Worm (Caenorhabditis elegans) whole organism, L4 larva: ENCODE data around the gene T22B2.1.

Experiments used
- D1046.2 ChIP-seq: fragments of 200-800 bp; sonication (Bioruptor generic); IDR thresholded peaks from 2 replicates; pipeline ENCODE4 v1.3.6; 2022; ENCODE audit warnings: missing genetic modification characterization, missing compliant biosample characterization
- F10B5.3 ChIP-seq: sonication (generic microtip); optimal IDR thresholded peaks from 2 replicates; lab custom pipeline; 2016; ENCODE audit warnings: mild to moderate bottlenecking, missing genetic modification characterization, missing compliant biosample characterization
- F37D6.2 ChIP-seq: sonication (generic microtip); optimal IDR thresholded peaks from 2 replicates; lab custom pipeline; 2016; ENCODE audit warnings: mild to moderate bottlenecking, missing genetic modification characterization, missing compliant biosample characterization
- F49E8.2 ChIP-seq: sonication (generic microtip); optimal IDR thresholded peaks from 2 replicates; lab custom pipeline; 2016; ENCODE audit warnings: missing compliant biosample characterization, mild to moderate bottlenecking, missing genetic modification characterization, borderline replicate concordance
- R02D3.7 ChIP-seq: fragments of 150-350 bp; sonication (generic microtip); optimal IDR thresholded peaks from 3 replicates; lab custom pipeline; 2014; ENCODE audit warnings: missing biosample characterization, missing genetic modification characterization
- Y75B8A.6 ChIP-seq: fragments of 200-800 bp; sonication (Bioruptor generic); IDR thresholded peaks from 2 replicates; pipeline ENCODE4 v1.3.6; 2022; ENCODE audit warnings: missing genetic modification reagents, missing genetic modification characterization, missing compliant biosample characterization
- ZK337.2 ChIP-seq: fragments of 200-800 bp; sonication (Bioruptor generic); IDR thresholded peaks from 2 replicates; pipeline ENCODE4 v1.3.6; 2022; ENCODE audit warnings: missing genetic modification reagents, missing genetic modification characterization, missing compliant biosample characterization
- aha-1 ChIP-seq: fragments of 150-350 bp; peaks from one replicate; lab custom pipeline; 2014; ENCODE audit warnings: missing biosample characterization, missing genetic modification characterization
- ceh-20 ChIP-seq: fragments of 200-800 bp; sonication (Bioruptor generic); IDR thresholded peaks from 2 replicates; pipeline ENCODE4 v1.3.6; 2022; ENCODE audit warnings: missing genetic modification reagents, missing genetic modification characterization, missing compliant biosample characterization
- cey-2 ChIP-seq: sonication (generic microtip); optimal IDR thresholded peaks from 3 replicates; lab custom pipeline; 2017; ENCODE audit warnings: missing genetic modification characterization, mild to moderate bottlenecking, missing compliant biosample characterization, antibody characterized with exemption, borderline replicate concordance; ENCODE audit not compliant: insufficient read depth
- daf-19 ChIP-seq: fragments of 200-800 bp; sonication (Bioruptor generic); conservative IDR thresholded peaks from 2 replicates; pipeline ENCODE4 v1.3.6; 2022; ENCODE audit warnings: missing genetic modification characterization, missing compliant biosample characterization
- dmd-8 ChIP-seq: fragments of 200-800 bp; sonication (Bioruptor generic); IDR thresholded peaks from 2 replicates; pipeline ENCODE4 v1.3.6; 2022; ENCODE audit warnings: missing genetic modification characterization, missing compliant biosample characterization
- dmd-9 ChIP-seq: fragments of 200-800 bp; sonication (Bioruptor generic); IDR thresholded peaks from 2 replicates; pipeline ENCODE4 v1.3.6; 2022; ENCODE audit warnings: missing genetic modification reagents, missing genetic modification characterization, missing compliant biosample characterization
- dpl-1 ChIP-seq: fragments of 150-350 bp; optimal IDR thresholded peaks from 2 replicates; lab custom pipeline; 2014; ENCODE audit warnings: missing biosample characterization, missing genetic modification reagents, missing genetic modification characterization
- egl-27 ChIP-seq: sonication (generic microtip); optimal IDR thresholded peaks from 3 replicates; lab custom pipeline; 2017; ENCODE audit warnings: missing biosample characterization, missing genetic modification reagents, missing genetic modification characterization
- fkh-10 ChIP-seq: fragments of 150-350 bp; optimal IDR thresholded peaks from 2 replicates; lab custom pipeline; 2014; ENCODE audit warnings: missing biosample characterization, missing genetic modification reagents, missing genetic modification characterization
- fos-1 ChIP-seq: fragments of 150-350 bp; optimal IDR thresholded peaks from 2 replicates; lab custom pipeline; 2014; ENCODE audit warnings: missing biosample characterization, missing genetic modification characterization
- hif-1 ChIP-seq, 2 experiments: sonication (generic microtip); optimal IDR thresholded peaks; 2 replicates each; lab custom pipeline; 2016 to 2017; ENCODE audit warnings: missing compliant biosample characterization in 2 of 2, missing genetic modification characterization in 2 of 2, missing genetic modification reagents in 2 of 2, missing genotype in 2 of 2, mild to moderate bottlenecking in 1 of 2
- hlh-11 ChIP-seq: fragments of 200-800 bp; sonication (Bioruptor generic); optimal IDR thresholded peaks from 2 replicates; lab custom pipeline; 2018; ENCODE audit warnings: mild to moderate bottlenecking, missing genetic modification characterization, missing compliant biosample characterization
- hmg-1.1 ChIP-seq: fragments of 200-800 bp; sonication (Bioruptor generic); IDR thresholded peaks from 2 replicates; pipeline ENCODE4 v1.3.6; 2022; ENCODE audit warnings: missing genetic modification reagents, missing genetic modification characterization, missing compliant biosample characterization
- jun-1 ChIP-seq: fragments of 150-350 bp; optimal IDR thresholded peaks from 2 replicates; lab custom pipeline; 2014; ENCODE audit warnings: missing biosample characterization, missing genetic modification reagents, missing genetic modification characterization
- lim-7 ChIP-seq: fragments of 200-800 bp; sonication (Bioruptor generic); IDR thresholded peaks from 2 replicates; pipeline ENCODE4 v1.3.6; 2022; ENCODE audit warnings: missing genetic modification characterization, missing compliant biosample characterization
- lin-1 ChIP-seq: fragments of 200-800 bp; sonication (Bioruptor generic); IDR thresholded peaks from 2 replicates; pipeline ENCODE4 v1.3.6; 2022; ENCODE audit warnings: missing genetic modification reagents, missing genetic modification characterization, missing compliant biosample characterization
- lir-3 ChIP-seq: sonication (generic microtip); optimal IDR thresholded peaks from 2 replicates; lab custom pipeline; 2016; ENCODE audit warnings: mild to moderate bottlenecking, missing genetic modification characterization, missing compliant biosample characterization
- mdt-29 ChIP-seq: fragments of 200-800 bp; sonication (Bioruptor generic); IDR thresholded peaks from 2 replicates; pipeline ENCODE4 v1.3.6; 2022; ENCODE audit warnings: missing genetic modification reagents, missing genetic modification characterization, missing compliant biosample characterization
- mes-2 ChIP-seq: sonication (generic microtip); optimal IDR thresholded peaks from 2 replicates; lab custom pipeline; 2016; ENCODE audit warnings: missing genotype, mild to moderate bottlenecking, missing genetic modification characterization, missing compliant biosample characterization; ENCODE audit not compliant: poor library complexity, severe bottlenecking
- mxl-2 ChIP-seq: fragments of 200-800 bp; sonication (Bioruptor generic); conservative IDR thresholded peaks from 2 replicates; pipeline ENCODE4 v1.3.6; 2022; ENCODE audit warnings: missing genetic modification reagents, missing genetic modification characterization, missing compliant biosample characterization
- nhr-10 ChIP-seq: fragments of 150-350 bp; optimal IDR thresholded peaks from 2 replicates; lab custom pipeline; 2014; ENCODE audit warnings: missing biosample characterization, missing genetic modification characterization
- nhr-102 ChIP-seq: sonication (generic microtip); optimal IDR thresholded peaks from 2 replicates; lab custom pipeline; 2016; ENCODE audit warnings: mild to moderate bottlenecking, missing genetic modification characterization, moderate library complexity, missing compliant biosample characterization
- nhr-237 ChIP-seq: sonication (generic microtip); optimal IDR thresholded peaks from 2 replicates; lab custom pipeline; 2017; ENCODE audit warnings: missing biosample characterization, missing genetic modification characterization
- nhr-25 ChIP-seq: sonication (generic microtip); optimal IDR thresholded peaks from 2 replicates; lab custom pipeline; 2017; ENCODE audit warnings: missing genetic modification characterization, mild to moderate bottlenecking, missing compliant biosample characterization, antibody characterized with exemption, moderate library complexity, borderline replicate concordance; ENCODE audit not compliant: insufficient read depth
- nhr-28 ChIP-seq: fragments of 150-350 bp; optimal IDR thresholded peaks from 2 replicates; lab custom pipeline; 2014; ENCODE audit warnings: missing biosample characterization, missing genetic modification characterization
- nhr-41 ChIP-seq: fragments of 200-800 bp; sonication (Bioruptor generic); IDR thresholded peaks from 2 replicates; pipeline ENCODE4 v1.3.6; 2022; ENCODE audit warnings: missing genetic modification reagents, missing genetic modification characterization, missing compliant biosample characterization
- nhr-42 ChIP-seq: fragments of 200-800 bp; sonication (Bioruptor generic); IDR thresholded peaks from 2 replicates; pipeline ENCODE4 v1.3.6; 2022; ENCODE audit warnings: missing genetic modification characterization, missing compliant biosample characterization
- nhr-48 ChIP-seq: sonication (generic microtip); optimal IDR thresholded peaks from 2 replicates; lab custom pipeline; 2016; ENCODE audit warnings: mild to moderate bottlenecking, missing genetic modification characterization, missing compliant biosample characterization
- nhr-6 ChIP-seq: fragments of 150-350 bp; optimal IDR thresholded peaks from 2 replicates; lab custom pipeline; 2014; ENCODE audit warnings: missing biosample characterization, missing genetic modification characterization
- nhr-76 ChIP-seq: fragments of 150-350 bp; optimal IDR thresholded peaks from 2 replicates; lab custom pipeline; 2014; ENCODE audit warnings: missing biosample characterization, missing genetic modification characterization
- nhr-77 ChIP-seq: fragments of 150-350 bp; optimal IDR thresholded peaks from 2 replicates; lab custom pipeline; 2014; ENCODE audit warnings: missing biosample characterization, missing genetic modification characterization
- pqm-1 ChIP-seq: sonication (generic microtip); optimal IDR thresholded peaks from 2 replicates; lab custom pipeline; 2017; ENCODE audit warnings: missing biosample characterization, missing genetic modification characterization
- rbr-2 ChIP-seq: sonication (generic microtip); optimal IDR thresholded peaks from 2 replicates; lab custom pipeline; 2016; ENCODE audit warnings: missing genotype, missing genetic modification characterization, missing compliant biosample characterization
- set-16 ChIP-seq: fragments of 200-800 bp; sonication (Bioruptor generic); IDR thresholded peaks from 2 replicates; pipeline ENCODE4 v1.3.6; 2022; ENCODE audit warnings: missing genetic modification reagents, missing genetic modification characterization, missing compliant biosample characterization
- snpc-1.2 ChIP-seq: fragments of 200-800 bp; sonication (Bioruptor generic); IDR thresholded peaks from 2 replicates; pipeline ENCODE4 v1.3.6; 2022; ENCODE audit warnings: missing genetic modification reagents, missing genetic modification characterization, missing compliant biosample characterization
- snpc-4 ChIP-seq: fragments of 150-350 bp; optimal IDR thresholded peaks from 2 replicates; lab custom pipeline; 2014; ENCODE audit warnings: missing biosample characterization, missing genetic modification characterization
- spr-1 ChIP-seq: sonication (generic microtip); optimal IDR thresholded peaks from 2 replicates; lab custom pipeline; 2016; ENCODE audit warnings: mild to moderate bottlenecking, missing genetic modification characterization, missing compliant biosample characterization
- tag-97 ChIP-seq: fragments of 200-800 bp; sonication (Bioruptor generic); IDR thresholded peaks from 2 replicates; pipeline ENCODE4 v1.3.6; 2022; ENCODE audit warnings: missing genetic modification characterization, missing compliant biosample characterization
- unc-39 ChIP-seq: sonication (generic microtip); optimal IDR thresholded peaks from 2 replicates; lab custom pipeline; 2017; ENCODE audit warnings: missing biosample characterization, missing genetic modification characterization
- vab-7 ChIP-seq: fragments of 200-800 bp; sonication (Bioruptor generic); IDR thresholded peaks from 2 replicates; pipeline ENCODE4 v1.3.6; 2022; ENCODE audit warnings: missing genetic modification reagents, missing genetic modification characterization, missing compliant biosample characterization
- zag-1 ChIP-seq: fragments of 150-350 bp; optimal IDR thresholded peaks from 2 replicates; lab custom pipeline; 2014; ENCODE audit warnings: missing biosample characterization, missing genetic modification characterization
- zfp-2 ChIP-seq: sonication (generic microtip); optimal IDR thresholded peaks from 2 replicates; lab custom pipeline; 2016; ENCODE audit warnings: mild to moderate bottlenecking, missing genetic modification characterization, missing compliant biosample characterization
- zip-11 ChIP-seq: fragments of 200-800 bp; sonication (Bioruptor generic); IDR thresholded peaks from 2 replicates; pipeline ENCODE4 v1.3.6; 2022; ENCODE audit warnings: missing genetic modification characterization, missing compliant biosample characterization

T22B2.1 gene

ce11 chrX:3969353-3969752, 43.5 kb downstream of the T22B2.1 start (continued):
- TF ChIP-seq zfp-2 (tag; lab: Kevin White, UChicago) = no peak
- no peak for TF ChIP-seq lir-3 (tag; lab: Kevin White, UChicago)
- peak; percentile 94 for TF ChIP-seq dmd-8
- TF ChIP-seq daf-19 (GFP tag; lab: Robert Waterston, UW) = no peak
- no peak for TF ChIP-seq hif-1 (tag; optimal IDR thresholded peaks at IDR 0.05; lab: Kevin White, UChicago)
- no peak for TF ChIP-seq rbr-2
- peak; percentile 41; the same call in 1 of the 2 replicates for TF ChIP-seq vab-7 (GFP tag; lab: Robert Waterston, UW)
- TF ChIP-seq nhr-28 (tag; lab: Kevin White, UChicago) = no peak
- TF ChIP-seq dpl-1 (GFP tag; lab: Kevin White, UChicago) = no peak
- TF ChIP-seq F37D6.2 = no peak
- no peak for TF ChIP-seq set-16 (GFP tag; lab: Robert Waterston, UW)
- no peak for TF ChIP-seq hlh-11
- TF ChIP-seq nhr-48 (tag; lab: Kevin White, UChicago) = no peak
- 0 out of 2 replicates have a peak, but pooled peaks have one; percentile 45 for TF ChIP-seq mxl-2
- 0 out of 2 replicates have a peak, but pooled peaks have one; percentile 14 for TF ChIP-seq zip-11 (GFP tag; lab: Robert Waterston, UW)
- no peak for TF ChIP-seq ZK337.2 (GFP tag; lab: Robert Waterston, UW)
- no peak for TF ChIP-seq nhr-10 (tag; lab: Kevin White, UChicago)
- TF ChIP-seq nhr-102 (tag; lab: Kevin White, UChicago) = no peak
- no peak for TF ChIP-seq F49E8.2
- TF ChIP-seq R02D3.7 = no peak
- no peak for TF ChIP-seq D1046.2 (GFP tag; lab: Robert Waterston, UW)
- peak; percentile 72 for TF ChIP-seq mes-2
- TF ChIP-seq snpc-1.2 (GFP tag; lab: Robert Waterston, UW) = peak; percentile 82
- TF ChIP-seq, all 104 proteins: peak for 38

ce11 chrX:3969980-3970403, 44.1 kb downstream of the T22B2.1 start:
- TF ChIP-seq hmg-1.1 (GFP tag; lab: Robert Waterston, UW) = peak; percentile 94
- TF ChIP-seq nhr-237 = no peak
- TF ChIP-seq cey-2 (tag; lab: Kevin White, UChicago) = no peak
- TF ChIP-seq zfp-2 (tag; lab: Kevin White, UChicago) = no peak
- TF ChIP-seq lin-1 (GFP tag; lab: Robert Waterston, UW) = peak; percentile 39; the same call in 1 of the 2 replicates
- TF ChIP-seq D1046.2 (GFP tag; lab: Robert Waterston, UW) = peak; percentile 85
- TF ChIP-seq F37D6.2 = peak; percentile 56
- TF ChIP-seq unc-39 (tag; lab: Kevin White, UChicago) = no peak
- peak; percentile 26 for TF ChIP-seq dpl-1 (GFP tag; lab: Kevin White, UChicago)
- TF ChIP-seq nhr-6 (tag; lab: Kevin White, UChicago) = peak; percentile 63
- TF ChIP-seq mdt-29 (GFP tag; lab: Robert Waterston, UW) = peak; percentile 78
- no peak for TF ChIP-seq fkh-10
- peak; percentile 85 for TF ChIP-seq dmd-9
- TF ChIP-seq nhr-41 (GFP tag; lab: Robert Waterston, UW) = peak; percentile 80
- TF ChIP-seq nhr-77 (tag; lab: Kevin White, UChicago) = peak; percentile 66
- no peak for TF ChIP-seq egl-27
- TF ChIP-seq nhr-76 (tag; lab: Kevin White, UChicago) = no peak
- TF ChIP-seq jun-1 (tag; lab: Kevin White, UChicago) = no peak
- no peak for TF ChIP-seq fos-1
- TF ChIP-seq rbr-2 = peak; percentile 83
- TF ChIP-seq Y75B8A.6 (GFP tag; lab: Robert Waterston, UW) = 0 out of 2 replicates have a peak, but pooled peaks have one; percentile 74
- TF ChIP-seq F10B5.3 (tag; lab: Kevin White, UChicago) = no peak
- TF ChIP-seq tag-97 (GFP tag; lab: Robert Waterston, UW) = no peak
- peak; percentile 79 for TF ChIP-seq ceh-20
- TF ChIP-seq zag-1 (tag; lab: Kevin White, UChicago) = no peak
- peak; percentile 39 for TF ChIP-seq spr-1 (tag; lab: Kevin White, UChicago)
- TF ChIP-seq snpc-4 = no peak
- no peak for TF ChIP-seq pqm-1
- TF ChIP-seq R02D3.7 = no peak
- TF ChIP-seq nhr-28 (tag; lab: Kevin White, UChicago) = peak; percentile 48
- peak; percentile 93 for TF ChIP-seq snpc-1.2 (GFP tag; lab: Robert Waterston, UW)
- peak; percentile 84 for TF ChIP-seq dmd-8
- TF ChIP-seq nhr-25 = peak; percentile 46
- peak; percentile 88 for TF ChIP-seq nhr-42
- TF ChIP-seq aha-1 (tag; lab: Kevin White, UChicago) = peak; percentile 97
- TF ChIP-seq lim-7 (GFP tag; lab: Robert Waterston, UW) = peak; percentile 80
- peak; percentile 87 for TF ChIP-seq mxl-2
